Fruit fly (Drosophila melanogaster): Measurements from ENCODE around the gene CG6144.

The CG6144 gene

DNA sequence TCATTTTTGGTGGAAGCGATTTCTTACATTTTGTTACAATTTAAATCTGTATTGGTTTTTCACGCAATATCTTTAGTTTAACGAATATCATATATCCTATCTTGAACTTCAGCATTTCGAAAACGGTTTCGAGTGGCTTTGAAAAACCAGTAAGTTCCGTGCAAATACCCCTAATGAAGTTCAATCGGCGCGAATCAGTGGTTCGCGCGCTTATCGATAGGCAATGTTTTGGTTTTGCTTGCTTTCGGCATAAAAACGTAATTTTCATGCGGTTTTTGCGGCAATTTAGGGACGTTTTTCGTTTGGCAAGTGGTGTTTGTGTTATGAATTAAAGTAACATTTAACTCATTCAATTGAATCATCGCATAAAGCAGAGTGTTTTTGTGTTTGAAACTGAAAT, 11.6 kb upstream of the CG6144 start, which contains the start of gene RluA-2 (continued):
- TF ChIP-seq wek (GFP tag; optimal IDR thresholded peaks at IDR 0.05) = peak; percentile 94
- TF ChIP-seq CG10274 (GFP tag; optimal IDR thresholded peaks at IDR 0.05) = no peak
- TF ChIP-seq CG11085 (GFP tag; IDR thresholded peaks at IDR 0.05) = no peak
- TF ChIP-seq BEAF-32 (GFP tag; optimal IDR thresholded peaks at IDR 0.05) = peak; percentile 33
- TF ChIP-seq CG4617 (GFP tag; optimal IDR thresholded peaks at IDR 0.05; ENCODE audit: borderline replicate concordance) = no peak
- no peak for TF ChIP-seq CG7745 (tag; optimal IDR thresholded peaks at IDR 0.05)
- TF ChIP-seq NC2β (GFP tag; optimal IDR thresholded peaks at IDR 0.05) = no peak
- no peak for TF ChIP-seq CG12744 (GFP tag; optimal IDR thresholded peaks at IDR 0.05)
- no peak for TF ChIP-seq phol (tag; optimal IDR thresholded peaks at IDR 0.05)
- no peak for TF ChIP-seq chinmo (GFP tag; IDR thresholded peaks at IDR 0.05; ENCODE audit: partially characterized antibody)
- peak in 1 of 2 experiments; percentile 26 for TF ChIP-seq eve (GFP tag; optimal IDR thresholded peaks at IDR 0.05)
- no peak for TF ChIP-seq CG10431 (GFP tag; optimal IDR thresholded peaks at IDR 0.05)
- no peak for TF ChIP-seq Tbp (GFP tag; optimal IDR thresholded peaks at IDR 0.05)
- TF ChIP-seq CG10321 (GFP tag; IDR thresholded peaks at IDR 0.05) = no peak
- no peak for TF ChIP-seq Gug (GFP tag; IDR thresholded peaks at IDR 0.05)
- no peak for TF ChIP-seq CG7556 (GFP tag; optimal IDR thresholded peaks at IDR 0.05)
- TF ChIP-seq CG10462 (GFP tag; optimal IDR thresholded peaks at IDR 0.05) = no peak
- TF ChIP-seq emc (GFP tag; optimal IDR thresholded peaks at IDR 0.05) = no peak
- 0 out of 4 replicates have a peak, but pooled peaks have one; percentile 43 for TF ChIP-seq Dll (GFP tag; IDR thresholded peaks at IDR 0.05; ENCODE audit: partially characterized antibody)
- no peak for TF ChIP-seq CG33213 (GFP tag; optimal IDR thresholded peaks at IDR 0.05)
- peak; percentile 52; the same call in 1 of the 2 replicates for TF ChIP-seq MBD-R2 (GFP tag; IDR thresholded peaks at IDR 0.05)
- no peak for TF ChIP-seq Trl (optimal IDR thresholded peaks at IDR 0.05)
- TF ChIP-seq Trl (GFP tag; optimal IDR thresholded peaks at IDR 0.05) = no peak
- no peak for TF ChIP-seq NC2α (GFP tag; optimal IDR thresholded peaks at IDR 0.05)
- peak; percentile 18; the same call in 1 of the 2 replicates for TF ChIP-seq amos (GFP tag; IDR thresholded peaks at IDR 0.05; ENCODE audit: partially characterized antibody)
- TF ChIP-seq zf30C (GFP tag; optimal IDR thresholded peaks at IDR 0.05) = no peak
- TF ChIP-seq HLH54F (GFP tag; optimal IDR thresholded peaks at IDR 0.05) = no peak
- no peak for TF ChIP-seq aop (GFP tag; IDR thresholded peaks at IDR 0.05)
- peak; percentile 38 for TF ChIP-seq stwl (tag; optimal IDR thresholded peaks at IDR 0.05)
- TF ChIP-seq Myb (GFP tag; optimal IDR thresholded peaks at IDR 0.05) = peak; percentile 81
- no peak for TF ChIP-seq crp (GFP tag; optimal IDR thresholded peaks at IDR 0.05)
- TF ChIP-seq pzg (GFP tag; optimal IDR thresholded peaks at IDR 0.05) = peak; percentile 22

DNA sequence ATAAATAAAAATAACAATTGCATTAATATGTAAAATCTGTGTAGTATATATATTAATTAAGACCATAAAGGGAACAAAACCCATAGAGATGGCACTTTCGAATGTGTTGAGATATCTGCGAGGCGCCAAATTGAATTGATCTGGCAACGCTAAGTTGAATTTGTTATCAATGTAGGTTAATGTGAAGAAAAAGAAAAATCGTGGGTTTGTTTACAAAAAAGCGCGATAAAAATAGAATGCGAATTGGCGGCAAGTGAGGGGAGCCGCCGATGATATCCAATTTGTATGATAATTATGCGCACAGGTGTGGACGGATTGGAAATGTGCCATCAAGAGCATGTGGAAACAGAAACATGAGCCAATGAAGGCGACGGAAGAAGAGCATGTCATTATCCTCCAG, 8.6 kb upstream of the CG6144 start:
- no peak for TF ChIP-seq toy (GFP tag; IDR thresholded peaks at IDR 0.05)
- TF ChIP-seq CG2116 (GFP tag; optimal IDR thresholded peaks at IDR 0.05) = peak; percentile 39
- TF ChIP-seq unc-4 (GFP tag; IDR thresholded peaks at IDR 0.05; ENCODE audit: partially characterized antibody) = peak; percentile 45; the same call in 1 of the 2 replicates
- TF ChIP-seq BEAF-32 (GFP tag; optimal IDR thresholded peaks at IDR 0.05) = peak; percentile 63
- no peak for TF ChIP-seq Bteb2 (GFP tag; optimal IDR thresholded peaks at IDR 0.05)
- TF ChIP-seq ttk (GFP tag; IDR thresholded peaks at IDR 0.05) = no peak
- TF ChIP-seq CG1603 (tag; optimal IDR thresholded peaks at IDR 0.05) = peak; percentile 52
- TF ChIP-seq CG10543 (GFP tag; optimal IDR thresholded peaks at IDR 0.05) = no peak
- peak; percentile 30 for TF ChIP-seq CG14710 (tag; optimal IDR thresholded peaks at IDR 0.05)
- no peak for TF ChIP-seq hkb (optimal IDR thresholded peaks at IDR 0.05)
- TF ChIP-seq hkb (GFP tag; IDR thresholded peaks at IDR 0.05) = no peak
- TF ChIP-seq Dll (GFP tag; IDR thresholded peaks at IDR 0.05; ENCODE audit: partially characterized antibody) = peak; percentile 64; the same call in 3 of the 4 replicates
- TF ChIP-seq slp2 (GFP tag; optimal IDR thresholded peaks at IDR 0.05) = no peak
- TF ChIP-seq CG4617 (GFP tag; optimal IDR thresholded peaks at IDR 0.05; ENCODE audit: borderline replicate concordance) = no peak
- TF ChIP-seq dan (GFP tag; IDR thresholded peaks at IDR 0.05) = no peak
- TF ChIP-seq wdn (GFP tag; IDR thresholded peaks at IDR 0.05) = no peak
- TF ChIP-seq CG14014 (GFP tag; IDR thresholded peaks at IDR 0.05) = no peak
- TF ChIP-seq HmgD (GFP tag; optimal IDR thresholded peaks at IDR 0.05) = peak; percentile 4
- no peak for TF ChIP-seq CG13296 (GFP tag; optimal IDR thresholded peaks at IDR 0.05)
- TF ChIP-seq nau (GFP tag; optimal IDR thresholded peaks at IDR 0.05) = peak; percentile 31
- no peak for TF ChIP-seq Stat92E (GFP tag; optimal IDR thresholded peaks at IDR 0.05)
- TF ChIP-seq Elba2 (GFP tag; optimal IDR thresholded peaks at IDR 0.05) = no peak
- TF ChIP-seq ato (GFP tag; IDR thresholded peaks at IDR 0.05; ENCODE audit: partially characterized antibody) = 0 out of 2 replicates have a peak, but pooled peaks have one; percentile 14

Measured in whole organism, embryonic.